Worm (Caenorhabditis elegans) whole organism, young adult: ENCODE data around the gene rps-9.

Source experiments
- B0019.2 ChIP-seq: fragments of 200-800 bp; sonication (Bioruptor generic); conservative IDR thresholded peaks from 2 replicates; pipeline ENCODE4 v1.3.6; 2022; ENCODE audit warnings: missing genetic modification reagents, missing genetic modification characterization, missing compliant biosample characterization
- C17E4.6 ChIP-seq: fragments of 200-800 bp; sonication (Bioruptor generic); IDR thresholded peaks from 2 replicates; pipeline ENCODE4 v1.3.6; 2022; ENCODE audit warnings: missing genetic modification reagents, missing genetic modification characterization, missing compliant biosample characterization
- D2030.7 ChIP-seq: fragments of 200-800 bp; sonication (Bioruptor generic); IDR thresholded peaks from 2 replicates; pipeline ENCODE4 v1.3.6; 2022; ENCODE audit warnings: missing genetic modification reagents, missing genetic modification characterization, missing compliant biosample characterization
- F10E7.11 ChIP-seq: sonication (generic microtip); optimal IDR thresholded peaks from 2 replicates; lab custom pipeline; 2017; ENCODE audit warnings: mild to moderate bottlenecking, missing genetic modification characterization, moderate library complexity, missing compliant biosample characterization
- F22D6.2 ChIP-seq: sonication (generic microtip); optimal IDR thresholded peaks from 2 replicates; lab custom pipeline; 2016; ENCODE audit warnings: mild to moderate bottlenecking, missing genetic modification characterization, missing compliant biosample characterization
- F23B12.7 ChIP-seq: sonication (generic microtip); optimal IDR thresholded peaks from 2 replicates; lab custom pipeline; 2017; ENCODE audit warnings: missing genetic modification characterization, mild to moderate bottlenecking, missing compliant biosample characterization, antibody characterized with exemption, moderate library complexity; ENCODE audit not compliant: insufficient read depth
- F33H1.4 ChIP-seq: fragments of 200-800 bp; sonication (Bioruptor generic); IDR thresholded peaks from 2 replicates; pipeline ENCODE4 v1.3.6; 2022; ENCODE audit warnings: missing genetic modification reagents, missing genetic modification characterization, missing compliant biosample characterization
- F39B2.1 ChIP-seq: fragments of 200-800 bp; sonication (Bioruptor generic); IDR thresholded peaks from 2 replicates; pipeline ENCODE4 v1.3.6; 2022; ENCODE audit warnings: missing genetic modification reagents, missing genetic modification characterization, missing compliant biosample characterization
- F55B11.4 ChIP-seq: sonication (generic microtip); optimal IDR thresholded peaks from 2 replicates; lab custom pipeline; 2016; ENCODE audit warnings: missing compliant biosample characterization, missing genetic modification characterization, borderline replicate concordance; ENCODE audit not compliant: insufficient read depth
- F57A8.1 ChIP-seq: fragments of 200-800 bp; sonication (Bioruptor generic); optimal IDR thresholded peaks from 2 replicates; lab custom pipeline; 2018; ENCODE audit warnings: mild to moderate bottlenecking, missing genetic modification characterization, moderate library complexity, missing compliant biosample characterization
- K11D2.4 ChIP-seq: fragments of 200-800 bp; sonication (Bioruptor generic); IDR thresholded peaks from 2 replicates; pipeline ENCODE4 v1.3.6; 2022; ENCODE audit warnings: missing genetic modification reagents, missing genetic modification characterization, missing compliant biosample characterization
- T07F8.4 ChIP-seq: sonication (generic microtip); optimal IDR thresholded peaks from 2 replicates; lab custom pipeline; 2016; ENCODE audit warnings: mild to moderate bottlenecking, missing genetic modification characterization, moderate library complexity, missing compliant biosample characterization
- Y56A3A.18 ChIP-seq: fragments of 200-800 bp; sonication (Bioruptor generic); IDR thresholded peaks from 2 replicates; pipeline ENCODE4 v1.3.6; 2022; ENCODE audit warnings: missing genetic modification reagents, missing genetic modification characterization, missing compliant biosample characterization
- aptf-2 ChIP-seq: fragments of 200-800 bp; sonication (Bioruptor generic); conservative IDR thresholded peaks from 2 replicates; pipeline ENCODE4 v1.3.6; 2022; ENCODE audit warnings: missing genetic modification reagents, missing genetic modification characterization, missing compliant biosample characterization
- athp-1 ChIP-seq: sonication (generic microtip); optimal IDR thresholded peaks from 2 replicates; lab custom pipeline; 2017; ENCODE audit warnings: mild to moderate bottlenecking, missing genetic modification characterization, missing compliant biosample characterization
- attf-6 ChIP-seq: fragments of 200-800 bp; sonication (Bioruptor generic); IDR thresholded peaks from 2 replicates; pipeline ENCODE4 v1.3.6; 2022; ENCODE audit warnings: missing genetic modification reagents, missing genetic modification characterization, missing compliant biosample characterization
- bed-1 ChIP-seq: fragments of 200-800 bp; sonication (Bioruptor generic); IDR thresholded peaks from 2 replicates; pipeline ENCODE4 v1.3.6; 2022; ENCODE audit warnings: missing genetic modification reagents, missing genetic modification characterization, missing compliant biosample characterization
- ceh-40 ChIP-seq: fragments of 200-800 bp; sonication (Bioruptor generic); IDR thresholded peaks from 2 replicates; pipeline ENCODE4 v1.3.6; 2022; ENCODE audit warnings: missing genetic modification characterization, missing compliant biosample characterization
- ceh-58 ChIP-seq: fragments of 200-800 bp; sonication (Bioruptor generic); IDR thresholded peaks from 2 replicates; pipeline ENCODE4 v1.3.6; 2022; ENCODE audit warnings: missing genetic modification characterization, missing compliant biosample characterization
- chd-7 ChIP-seq: sonication (generic microtip); optimal IDR thresholded peaks from 2 replicates; lab custom pipeline; 2016; ENCODE audit warnings: mild to moderate bottlenecking, missing genetic modification characterization, moderate library complexity, missing compliant biosample characterization
- die-1 ChIP-seq: sonication (generic microtip); optimal IDR thresholded peaks from 2 replicates; lab custom pipeline; 2016; ENCODE audit warnings: missing genotype, mild to moderate bottlenecking, missing genetic modification characterization, missing compliant biosample characterization
- dox-1 ChIP-seq: fragments of 200-800 bp; sonication (Bioruptor generic); IDR thresholded peaks from 2 replicates; pipeline ENCODE4 v1.3.6; 2022; ENCODE audit warnings: missing genetic modification reagents, missing genetic modification characterization, missing compliant biosample characterization
- efl-1 ChIP-seq: fragments of 150-350 bp; optimal IDR thresholded peaks from 2 replicates; lab custom pipeline; 2014; ENCODE audit warnings: missing biosample characterization, missing genetic modification reagents, missing genetic modification characterization
- him-1 ChIP-seq: sonication (generic microtip); optimal IDR thresholded peaks from 2 replicates; lab custom pipeline; 2016; ENCODE audit warnings: missing genotype, missing genetic modification reagents, missing genetic modification characterization, missing compliant biosample characterization
- hlh-12 ChIP-seq: sonication (generic microtip); optimal IDR thresholded peaks from 2 replicates; lab custom pipeline; 2016; ENCODE audit warnings: missing genetic modification characterization, missing compliant biosample characterization
- hsf-1 ChIP-seq: fragments of 200-800 bp; sonication (Bioruptor generic); IDR thresholded peaks from 2 replicates; pipeline ENCODE4 v1.3.6; 2022; ENCODE audit warnings: missing genetic modification reagents, missing genetic modification characterization, missing compliant biosample characterization
- lag-1 ChIP-seq: fragments of 200-800 bp; sonication (Bioruptor generic); IDR thresholded peaks from 2 replicates; pipeline ENCODE4 v1.3.6; 2022; ENCODE audit warnings: missing genetic modification reagents, missing genetic modification characterization, missing compliant biosample characterization
- let-607 ChIP-seq, 2 experiments: fragments of 200-800 bp in 1 of 2; sonication (Bioruptor generic) in 1 of 2; sonication (generic microtip) in 1 of 2; optimal IDR thresholded peaks; 2 replicates each; lab custom pipeline; 2016 to 2018; ENCODE audit warnings: mild to moderate bottlenecking in 2 of 2, missing compliant biosample characterization in 2 of 2, missing genetic modification characterization in 2 of 2, moderate library complexity in 2 of 2, missing genotype in 1 of 2
- lin-26 ChIP-seq: fragments of 200-800 bp; sonication (Bioruptor generic); IDR thresholded peaks from 2 replicates; pipeline ENCODE4 v1.3.6; 2022; ENCODE audit warnings: missing genetic modification reagents, missing genetic modification characterization, missing compliant biosample characterization
- lin-40 ChIP-seq: sonication (generic microtip); optimal IDR thresholded peaks from 2 replicates; lab custom pipeline; 2016; ENCODE audit warnings: missing genetic modification characterization, mild to moderate bottlenecking, missing compliant biosample characterization, missing genotype, missing genetic modification reagents
- lsy-27 ChIP-seq: sonication (generic microtip); optimal IDR thresholded peaks from 2 replicates; lab custom pipeline; 2017; ENCODE audit warnings: missing genetic modification characterization, mild to moderate bottlenecking, missing compliant biosample characterization, antibody characterized with exemption, missing genotype, borderline replicate concordance; ENCODE audit not compliant: insufficient read depth
- madf-6 ChIP-seq: fragments of 200-800 bp; sonication (Bioruptor generic); IDR thresholded peaks from 2 replicates; pipeline ENCODE4 v1.3.6; 2022; ENCODE audit warnings: missing genetic modification reagents, missing genetic modification characterization, missing compliant biosample characterization
- madf-8 ChIP-seq: fragments of 200-800 bp; sonication (Bioruptor generic); conservative IDR thresholded peaks from 2 replicates; pipeline ENCODE4 v1.3.6; 2022; ENCODE audit warnings: missing genetic modification reagents, missing genetic modification characterization, missing compliant biosample characterization
- mel-28 ChIP-seq: sonication (generic microtip); optimal IDR thresholded peaks from 2 replicates; lab custom pipeline; 2016; ENCODE audit warnings: borderline replicate concordance, mild to moderate bottlenecking, missing genetic modification characterization, missing compliant biosample characterization
- mxl-1 ChIP-seq: sonication (generic microtip); optimal IDR thresholded peaks from 2 replicates; lab custom pipeline; 2016; ENCODE audit warnings: missing genetic modification characterization, missing compliant biosample characterization
- rcor-1 ChIP-seq: fragments of 200-800 bp; sonication (Bioruptor generic); IDR thresholded peaks from 2 replicates; pipeline ENCODE4 v1.3.6; 2022; ENCODE audit warnings: missing genetic modification reagents, missing genetic modification characterization, missing compliant biosample characterization
- rpc-1 ChIP-seq, 2 experiments: fragments of 150-350 bp in 1 of 2; sonication (generic microtip) in 1 of 2; optimal IDR thresholded peaks; 2 replicates each; lab custom pipeline; 2014 to 2018; ENCODE audit warnings: missing biosample characterization in 1 of 2, missing genetic modification characterization in 1 of 2, missing genetic modification reagents in 1 of 2, missing genotype in 1 of 2
- sea-2 ChIP-seq: fragments of 200-800 bp; sonication (Bioruptor generic); IDR thresholded peaks from 2 replicates; pipeline ENCODE4 v1.3.6; 2022; ENCODE audit warnings: missing genetic modification characterization, missing compliant biosample characterization
- snpc-1.1 ChIP-seq: sonication (generic microtip); optimal IDR thresholded peaks from 2 replicates; lab custom pipeline; 2017; ENCODE audit warnings: missing genetic modification characterization, mild to moderate bottlenecking, missing compliant biosample characterization, antibody characterized with exemption, moderate library complexity, missing genotype, missing genetic modification reagents; ENCODE audit not compliant: insufficient read depth
- snpc-3.4 ChIP-seq: sonication (generic microtip); optimal IDR thresholded peaks from 2 replicates; lab custom pipeline; 2017; ENCODE audit warnings: missing genetic modification characterization, mild to moderate bottlenecking, missing compliant biosample characterization, antibody characterized with exemption, moderate library complexity, missing genotype, missing genetic modification reagents
- snpc-4 ChIP-seq, 5 experiments: fragments of 150-350 bp in 1 of 5; sonication (generic microtip) in 4 of 5; optimal IDR thresholded peaks; 2 replicates each; lab custom pipeline; 2014 to 2018; ENCODE audit warnings: missing genetic modification characterization in 5 of 5, missing biosample characterization in 3 of 5, antibody characterized with exemption in 2 of 5, mild to moderate bottlenecking in 2 of 5, missing compliant biosample characterization in 2 of 5, missing genotype in 2 of 5, moderate library complexity in 2 of 5, missing genetic modification reagents in 1 of 5
- somi-1 ChIP-seq: fragments of 200-800 bp; sonication (Bioruptor generic); optimal IDR thresholded peaks from 2 replicates; lab custom pipeline; 2018; ENCODE audit warnings: mild to moderate bottlenecking, missing genetic modification characterization, missing compliant biosample characterization
- xnd-1 ChIP-seq: sonication (generic microtip); optimal IDR thresholded peaks from 2 replicates; lab custom pipeline; 2016; ENCODE audit warnings: missing genotype, missing genetic modification reagents, missing genetic modification characterization, missing compliant biosample characterization
- zfh-2 ChIP-seq: fragments of 200-800 bp; sonication (Bioruptor generic); conservative IDR thresholded peaks from 2 replicates; pipeline ENCODE4 v1.3.6; 2022; ENCODE audit warnings: missing genetic modification reagents, missing genetic modification characterization, missing compliant biosample characterization
- ztf-18 ChIP-seq: sonication (generic microtip); optimal IDR thresholded peaks from 2 replicates; lab custom pipeline; 2016; ENCODE audit warnings: missing genotype, mild to moderate bottlenecking, missing genetic modification characterization, missing compliant biosample characterization
- ztf-28 ChIP-seq: fragments of 200-800 bp; sonication (Bioruptor generic); IDR thresholded peaks from 2 replicates; pipeline ENCODE4 v1.3.6; 2022; ENCODE audit warnings: missing genetic modification reagents, missing genetic modification characterization, missing compliant biosample characterization

The rps-9 gene

DNA sequence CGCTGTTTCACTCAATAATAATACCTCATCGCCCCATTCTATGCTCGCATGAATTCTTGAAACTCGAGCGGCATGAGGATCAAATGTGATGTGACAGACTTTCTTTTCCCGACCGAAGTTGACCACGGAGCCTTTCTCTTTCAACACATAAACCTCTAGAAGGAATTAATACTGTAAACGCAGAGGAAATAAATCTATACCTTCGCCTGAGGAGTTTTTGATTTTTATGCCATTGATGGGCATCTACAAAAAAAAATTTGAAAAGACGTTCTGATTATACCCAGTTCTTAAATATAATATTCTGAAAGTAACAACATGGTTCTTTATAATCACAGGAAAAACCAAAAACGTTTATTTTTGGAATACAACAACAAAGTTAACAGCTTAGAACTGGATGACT, 29.9 kb downstream of the rps-9 start, which contains the start of gene nbs-1 (continued):
- TF ChIP-seq lin-40: no peak
- TF ChIP-seq F23B12.7 (tag; lab: Kevin White, UChicago): no peak
- TF ChIP-seq athp-1: peak; percentile 12
- peak; percentile 18 for TF ChIP-seq ztf-18 (tag; lab: Kevin White, UChicago)
- no peak for TF ChIP-seq ceh-40
- TF ChIP-seq F55B11.4 (tag; lab: Kevin White, UChicago): no peak
- TF ChIP-seq F33H1.4 (GFP tag; lab: Robert Waterston, UW): peak; percentile 45
- no peak for TF ChIP-seq mel-28 (tag; lab: Kevin White, UChicago)
- TF ChIP-seq F10E7.11 (tag; lab: Kevin White, UChicago): no peak
- no peak for TF ChIP-seq lag-1
- 0 out of 2 replicates have a peak, but pooled peaks have one; percentile 34 for TF ChIP-seq C17E4.6 (GFP tag; lab: Robert Waterston, UW)
- peak; percentile 27 for TF ChIP-seq snpc-3.4
- no peak for TF ChIP-seq dox-1
- peak; percentile 6 for TF ChIP-seq efl-1
- no peak for TF ChIP-seq zfh-2 (GFP tag; lab: Robert Waterston, UW)
- TF ChIP-seq snpc-4 (GFP tag; optimal IDR thresholded peaks at IDR 0.05; lab: Kevin White, UChicago): no peak
- TF ChIP-seq snpc-4 (tag; optimal IDR thresholded peaks at IDR 0.05; lab: Kevin White, UChicago): no peak
- TF ChIP-seq xnd-1 (tag; lab: Kevin White, UChicago): peak; percentile 38
- TF ChIP-seq die-1 (tag; lab: Kevin White, UChicago): no peak
- peak; percentile 59 for TF ChIP-seq madf-6 (GFP tag; lab: Robert Waterston, UW)
- no peak for TF ChIP-seq sea-2 (GFP tag; lab: Robert Waterston, UW)
- TF ChIP-seq K11D2.4 (GFP tag; lab: Robert Waterston, UW): no peak
- no peak; the same call in 1 of the 2 replicates for TF ChIP-seq D2030.7 (GFP tag; lab: Robert Waterston, UW)
- TF ChIP-seq let-607 (tag; optimal IDR thresholded peaks at IDR 0.05; lab: Kevin White, UChicago): no peak
- no peak for TF ChIP-seq lsy-27
- no peak for TF ChIP-seq T07F8.4
- TF ChIP-seq aptf-2: no peak
- peak; percentile 59; the same call in 1 of the 2 replicates for TF ChIP-seq attf-6
- TF ChIP-seq, all 124 proteins: peak for 29

DNA sequence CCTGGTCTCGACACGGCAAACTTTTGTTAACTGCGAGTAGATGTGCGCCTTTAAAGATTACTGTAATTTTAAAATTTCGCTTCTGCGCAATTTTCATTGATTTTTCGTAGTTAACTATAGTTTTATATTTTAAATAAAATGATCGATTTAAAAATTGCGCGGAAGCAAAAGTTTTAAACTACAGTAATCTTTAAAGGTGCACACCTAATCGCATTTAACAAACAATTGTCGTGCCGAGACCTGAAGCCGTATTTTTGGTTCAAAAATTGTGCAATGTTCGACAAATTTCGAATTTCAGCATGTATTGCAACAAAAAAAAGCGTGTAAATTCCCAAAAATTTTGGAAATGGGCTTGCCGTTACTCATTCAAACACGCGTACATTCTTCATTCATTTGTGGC, 31.7 kb downstream of the rps-9 start:
- TF ChIP-seq madf-8 (no peak), mxl-1 (tag; lab: Kevin White, UChicago) (no peak), snpc-1.1 (no peak), lin-26 (GFP tag; lab: Robert Waterston, UW) (no peak), sea-2 (GFP tag; lab: Robert Waterston, UW) (no peak), F39B2.1 (GFP tag; lab: Robert Waterston, UW) (no peak), F22D6.2 (tag; lab: Kevin White, UChicago) (no peak), Y56A3A.18 (GFP tag; lab: Robert Waterston, UW) (no peak), ztf-28 (no peak), lsy-27 (no peak), chd-7 (no peak), him-1 (peak; percentile 2), mel-28 (tag; lab: Kevin White, UChicago) (no peak), efl-1 (peak; percentile 14), hlh-12 (tag; lab: Kevin White, UChicago) (no peak), F57A8.1 (no peak), die-1 (tag; lab: Kevin White, UChicago) (no peak), bed-1 (GFP tag; lab: Robert Waterston, UW) (no peak), rpc-1 (optimal IDR thresholded peaks at IDR 0.05; lab: Kevin White, UChicago) (no peak), rpc-1 (tag; optimal IDR thresholded peaks at IDR 0.05; lab: Kevin White, UChicago) (no peak), let-607 (tag; optimal IDR thresholded peaks at IDR 0.05; lab: Kevin White, UChicago) (no peak), somi-1 (GFP tag; lab: Kevin White, UChicago) (no peak), hsf-1 (GFP tag; lab: Robert Waterston, UW) (no peak), B0019.2 (no peak), madf-6 (GFP tag; lab: Robert Waterston, UW) (peak; percentile 56; the same call in 1 of the 2 replicates), ceh-58 (GFP tag; lab: Robert Waterston, UW) (no peak), rcor-1 (no peak), ztf-18 (tag; lab: Kevin White, UChicago) (no peak)
